Worm (Caenorhabditis elegans): ENCODE results near the gene odr-7.

odr-7 gene

DNA sequence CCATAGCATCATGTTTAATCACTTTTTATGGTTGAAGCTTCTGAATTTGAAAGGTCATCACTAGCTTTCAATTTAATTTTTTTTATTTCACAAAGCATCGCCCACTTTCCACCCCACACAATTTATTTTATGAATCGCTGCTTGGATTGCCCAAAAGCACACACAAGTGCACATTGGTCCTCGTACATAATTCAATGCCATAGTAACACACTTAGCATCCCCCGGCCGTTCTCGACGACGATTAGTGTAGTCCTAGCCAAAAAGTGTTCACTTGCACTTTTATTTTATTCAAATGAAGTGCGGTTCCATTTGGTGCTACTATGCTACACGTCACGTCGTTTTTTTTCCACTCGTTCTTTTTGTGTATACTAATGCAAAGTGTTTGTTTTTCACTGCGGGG lies 17.6 kb upstream of the odr-7 start:
- TF ChIP-seq ceh-9 (tag; optimal IDR thresholded peaks at IDR 0.05), result no peak
- no peak for TF ChIP-seq eor-1 (tag; optimal IDR thresholded peaks at IDR 0.05)
- no peak for TF ChIP-seq ztf-11 (tag; optimal IDR thresholded peaks at IDR 0.05)
- TF ChIP-seq pqm-1 (tag; optimal IDR thresholded peaks at IDR 0.05), result no peak
- no peak for TF ChIP-seq lsy-12 (tag; optimal IDR thresholded peaks at IDR 0.05)
- TF ChIP-seq nhr-25 (tag; optimal IDR thresholded peaks at IDR 0.05), result no peak
- TF ChIP-seq ama-1 (optimal IDR thresholded peaks at IDR 0.05), result no peak
- TF ChIP-seq lin-39 (tag; optimal IDR thresholded peaks at IDR 0.05), result no peak
- no peak for TF ChIP-seq fkh-2 (tag; optimal IDR thresholded peaks at IDR 0.05)

DNA sequence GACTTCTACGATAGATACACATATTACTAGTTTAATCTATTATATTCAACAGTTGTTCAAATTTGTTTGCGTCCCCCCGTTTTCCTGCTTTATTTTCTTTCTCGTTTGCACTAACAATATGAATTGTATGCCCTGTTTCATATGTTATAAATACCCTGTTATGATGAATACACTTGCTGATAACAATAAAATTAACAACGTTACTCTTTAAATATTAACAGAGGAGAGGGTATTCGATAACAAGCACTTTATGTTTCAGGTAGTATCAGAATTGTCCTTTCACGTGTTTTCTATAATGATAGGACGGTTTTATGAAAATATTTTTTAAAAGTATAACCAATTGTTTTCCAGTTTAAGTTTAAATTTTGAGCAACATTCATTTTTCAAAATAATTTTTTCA lies 17.0 kb upstream of the odr-7 start:
- TF ChIP-seq pha-4 (tag; optimal IDR thresholded peaks at IDR 0.05) (peak; percentile 70), nfya-1 (tag; optimal IDR thresholded peaks at IDR 0.05; ENCODE audit: insufficient read depth) (no peak), elt-2 (tag; optimal IDR thresholded peaks at IDR 0.05) (peak; percentile 42), pqm-1 (tag; optimal IDR thresholded peaks at IDR 0.05) (peak; percentile 60)

DNA sequence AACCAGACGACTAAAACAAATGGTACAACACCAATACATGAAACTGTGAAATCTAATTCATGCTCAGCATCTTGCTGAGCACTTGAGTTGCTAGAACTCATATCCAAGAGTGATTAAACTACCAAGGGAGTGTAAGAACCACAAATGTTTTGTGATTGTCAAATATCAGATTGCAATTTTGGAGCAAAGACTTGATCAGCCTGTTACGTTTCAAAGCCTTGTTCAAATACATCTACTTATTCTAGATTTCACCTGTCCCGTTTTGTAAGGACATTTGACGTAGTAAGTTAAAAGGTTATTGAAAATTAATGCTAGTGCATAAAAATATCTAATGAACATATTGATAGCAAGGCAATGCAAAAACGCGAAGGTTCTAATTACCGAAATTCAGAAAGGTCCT lies 15.9 kb upstream of the odr-7 start, which contains the start of gene F45E6.1:
F45E6.1 (minus strand) TSS at position 101 of the 400 bp plus-strand sequence.
- TF ChIP-seq hmg-11 (tag; optimal IDR thresholded peaks at IDR 0.05) (no peak), nhr-25 (tag; optimal IDR thresholded peaks at IDR 0.05) (no peak), fkh-2 (tag; optimal IDR thresholded peaks at IDR 0.05) (no peak), nhr-237 (tag; optimal IDR thresholded peaks at IDR 0.05) (no peak)

DNA sequence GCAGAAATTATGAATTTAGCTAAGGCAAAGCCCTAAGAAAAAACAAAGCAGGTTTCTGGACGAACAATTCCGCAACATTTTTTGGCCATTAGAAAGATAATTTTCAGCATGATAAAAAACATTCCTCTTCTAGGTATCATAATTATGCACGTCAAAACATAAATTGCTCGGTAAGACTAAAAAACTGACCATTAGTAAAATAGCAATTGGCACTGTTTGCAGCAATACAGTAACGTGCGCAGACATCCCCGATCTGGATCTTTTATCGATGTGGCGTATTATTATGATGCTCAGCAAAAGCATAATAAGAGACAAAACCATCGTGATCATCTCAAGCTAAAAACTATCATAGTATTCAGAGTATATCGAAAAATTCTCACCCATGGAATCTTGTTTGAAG lies 15.0 kb upstream of the odr-7 start:
- TF ChIP-seq elt-2 (tag; optimal IDR thresholded peaks at IDR 0.05) (no peak), unc-62 (GFP tag; optimal IDR thresholded peaks at IDR 0.05) (no peak), lin-39 (tag; optimal IDR thresholded peaks at IDR 0.05) (no peak)

DNA sequence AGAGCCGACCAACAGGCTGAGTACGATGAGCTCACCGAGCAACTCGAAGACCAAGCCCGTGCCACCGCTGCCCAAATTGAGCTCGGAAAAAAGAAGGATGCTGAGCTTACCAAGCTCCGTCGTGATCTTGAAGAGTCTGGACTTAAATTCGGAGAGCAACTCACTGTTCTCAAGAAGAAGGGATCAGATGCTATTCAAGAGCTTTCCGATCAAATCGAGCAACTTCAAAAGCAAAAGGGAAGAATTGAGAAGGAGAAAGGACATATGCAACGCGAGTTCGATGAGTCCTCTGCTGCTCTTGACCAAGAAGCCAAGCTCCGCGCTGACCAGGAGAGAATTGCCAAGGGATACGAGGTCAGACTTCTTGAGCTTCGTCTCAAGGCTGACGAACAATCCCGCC lies 10.8 kb upstream of the odr-7 start:
- no peak for TF ChIP-seq ama-1 (optimal IDR thresholded peaks at IDR 0.05)
- no peak for TF ChIP-seq eor-1 (tag; optimal IDR thresholded peaks at IDR 0.05)
- TF ChIP-seq nhr-77 (tag; optimal IDR thresholded peaks at IDR 0.05), result no peak
- TF ChIP-seq daf-12 (tag; optimal IDR thresholded peaks at IDR 0.05), result no peak
- TF ChIP-seq ceh-9 (tag; optimal IDR thresholded peaks at IDR 0.05), result no peak
- no peak for TF ChIP-seq fos-1 (tag; optimal IDR thresholded peaks at IDR 0.05)
- no peak for TF ChIP-seq hmg-11 (tag; optimal IDR thresholded peaks at IDR 0.05)
- TF ChIP-seq snpc-4 (tag; optimal IDR thresholded peaks at IDR 0.05), result no peak

DNA sequence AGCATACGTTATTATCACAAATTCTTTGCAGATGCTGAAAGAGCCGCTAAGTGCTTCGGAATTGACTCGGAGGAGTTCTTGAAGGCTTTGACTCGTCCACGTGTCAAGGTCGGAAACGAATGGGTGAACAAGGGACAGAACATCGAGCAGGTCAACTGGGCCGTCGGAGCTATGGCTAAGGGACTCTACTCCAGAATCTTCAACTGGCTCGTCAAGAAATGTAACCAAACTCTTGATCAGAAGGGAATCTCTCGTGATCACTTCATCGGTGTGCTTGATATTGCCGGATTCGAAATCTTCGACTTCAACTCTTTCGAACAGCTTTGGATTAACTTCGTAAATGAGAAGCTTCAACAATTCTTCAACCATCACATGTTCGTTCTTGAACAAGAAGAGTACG lies 8.4 kb upstream of the odr-7 start:
- no peak for TF ChIP-seq nhr-12 (tag; optimal IDR thresholded peaks at IDR 0.05)
- no peak for TF ChIP-seq sea-2 (GFP tag; optimal IDR thresholded peaks at IDR 0.05)
- no peak for TF ChIP-seq ceh-82 (tag; optimal IDR thresholded peaks at IDR 0.05)
- no peak for TF ChIP-seq R02D3.7 (tag; optimal IDR thresholded peaks at IDR 0.05)
- TF ChIP-seq fkh-2 (tag; optimal IDR thresholded peaks at IDR 0.05), result no peak
- TF ChIP-seq ceh-16 (tag; optimal IDR thresholded peaks at IDR 0.05), result no peak
- TF ChIP-seq eor-1 (tag; optimal IDR thresholded peaks at IDR 0.05), result no peak
- TF ChIP-seq unc-39 (tag; optimal IDR thresholded peaks at IDR 0.05), result no peak
- no peak for TF ChIP-seq jun-1 (tag; optimal IDR thresholded peaks at IDR 0.05)
- no peak for TF ChIP-seq pha-4 (tag; optimal IDR thresholded peaks at IDR 0.05)
- no peak for TF ChIP-seq zag-1 (tag; optimal IDR thresholded peaks at IDR 0.05)
- no peak for TF ChIP-seq ama-1 (optimal IDR thresholded peaks at IDR 0.05)

DNA sequence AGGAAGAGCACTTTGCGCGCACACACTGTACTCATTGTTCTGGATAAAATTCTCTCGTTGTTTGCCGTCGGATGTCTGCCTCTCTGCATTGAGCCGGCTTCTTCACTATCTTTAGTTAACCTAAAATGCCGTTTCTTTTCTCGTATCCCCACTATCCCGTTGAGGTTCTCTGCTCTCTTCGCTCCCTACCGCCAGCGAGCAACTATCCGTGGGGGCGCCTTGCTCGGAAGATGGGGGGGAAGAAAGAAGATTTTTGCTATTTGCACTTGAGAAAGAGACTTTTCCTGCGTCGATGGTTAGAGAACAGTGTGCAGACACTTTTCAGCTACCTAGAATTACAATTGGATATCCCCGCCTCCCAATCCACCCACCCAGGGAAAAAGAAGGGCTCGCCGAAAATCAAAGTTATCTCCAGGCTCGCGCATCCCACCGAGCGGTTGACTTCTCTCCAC lies 6.2 kb upstream of the odr-7 start, which contains the start of gene myo-2:
myo-2 (plus strand) TSS at position 402 of the 452 bp plus-strand sequence.
- peak; percentile 16 for TF ChIP-seq pha-4 (tag; optimal IDR thresholded peaks at IDR 0.05)
- no peak for TF ChIP-seq nfya-1 (tag; optimal IDR thresholded peaks at IDR 0.05; ENCODE audit: insufficient read depth)

DNA sequence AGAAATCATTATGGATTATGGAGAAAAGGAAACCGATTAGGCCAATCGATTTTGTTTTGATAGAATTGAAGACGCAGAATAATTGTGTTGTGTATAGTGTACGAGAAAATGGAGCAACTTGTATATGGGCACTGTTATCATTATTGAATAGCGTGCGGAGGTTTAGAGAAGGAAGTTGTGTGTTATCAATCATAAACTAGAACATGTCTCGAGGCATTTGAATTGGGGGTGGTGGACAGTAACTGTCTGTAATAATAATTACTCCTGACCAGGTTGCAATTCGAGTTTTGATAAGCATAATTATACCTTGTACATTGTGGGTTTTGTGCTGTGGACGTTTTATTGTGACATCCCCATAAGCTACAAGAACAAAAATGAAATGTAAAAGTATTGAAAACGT lies 5.3 kb upstream of the odr-7 start, which contains the start of gene cdf-2:
cdf-2 (minus strand) TSS at position 149 of the 400 bp plus-strand sequence.
- TF ChIP-seq elt-2 (tag; optimal IDR thresholded peaks at IDR 0.05) (peak; percentile 85), pqm-1 (tag; optimal IDR thresholded peaks at IDR 0.05) (peak; percentile 91), jun-1 (tag; optimal IDR thresholded peaks at IDR 0.05) (peak; percentile 34), nhr-23 (tag; optimal IDR thresholded peaks at IDR 0.05) (no peak), pha-4 (tag; optimal IDR thresholded peaks at IDR 0.05) (peak; percentile 34)

All from whole organism, L3 larva.